Worm (Caenorhabditis elegans) whole organism, late embryonic: ENCODE results near the gene tat-4.

Experiments
- ama-1 ChIP-seq: fragments of 150-350 bp; optimal IDR thresholded peaks from 2 replicates; lab custom pipeline; 2014
- ceh-24 ChIP-seq: sonication (generic microtip); optimal IDR thresholded peaks from 2 replicates; lab custom pipeline; 2016; ENCODE audit warnings: mild to moderate bottlenecking, missing genetic modification characterization, missing compliant biosample characterization
- ceh-31 ChIP-seq: sonication (generic microtip); optimal IDR thresholded peaks from 2 replicates; lab custom pipeline; 2016; ENCODE audit warnings: missing genetic modification characterization, missing compliant biosample characterization
- elt-2 ChIP-seq: sonication (generic microtip); optimal IDR thresholded peaks from 2 replicates; lab custom pipeline; 2016; ENCODE audit warnings: missing genetic modification reagents, missing genetic modification characterization, missing compliant biosample characterization
- eyg-1 ChIP-seq: sonication (generic microtip); optimal IDR thresholded peaks from 2 replicates; lab custom pipeline; 2016; ENCODE audit warnings: missing genotype, missing genetic modification characterization, missing compliant biosample characterization
- fkh-6 ChIP-seq: sonication (generic microtip); optimal IDR thresholded peaks from 2 replicates; lab custom pipeline; 2016; ENCODE audit warnings: missing genetic modification characterization, missing compliant biosample characterization
- nfya-1 ChIP-seq: sonication (generic microtip); optimal IDR thresholded peaks from 2 replicates; lab custom pipeline; 2017; ENCODE audit warnings: missing genetic modification characterization, mild to moderate bottlenecking, missing compliant biosample characterization, antibody characterized with exemption, moderate library complexity
- npax-4 ChIP-seq: sonication (generic microtip); optimal IDR thresholded peaks from 2 replicates; lab custom pipeline; 2016; ENCODE audit warnings: missing genetic modification characterization, missing compliant biosample characterization
- pha-4 ChIP-seq: fragments of 150-350 bp; optimal IDR thresholded peaks from 2 replicates; lab custom pipeline; 2018; ENCODE audit warnings: missing biosample characterization, missing genetic modification reagents, missing genetic modification characterization
- pros-1 ChIP-seq: fragments of 150-350 bp; optimal IDR thresholded peaks from 2 replicates; lab custom pipeline; 2014; ENCODE audit warnings: missing biosample characterization, missing genetic modification reagents, missing genetic modification characterization
- sox-4 ChIP-seq: sonication (generic microtip); optimal IDR thresholded peaks from 2 replicates; lab custom pipeline; 2017; ENCODE audit warnings: mild to moderate bottlenecking, missing genetic modification characterization, inconsistent platforms, missing compliant biosample characterization
- syd-9 ChIP-seq: sonication (generic microtip); optimal IDR thresholded peaks from 2 replicates; lab custom pipeline; 2016; ENCODE audit warnings: mild to moderate bottlenecking, missing genetic modification characterization, moderate library complexity, missing compliant biosample characterization
- tbx-2 ChIP-seq: sonication (generic microtip); optimal IDR thresholded peaks from 2 replicates; lab custom pipeline; 2016; ENCODE audit warnings: missing genetic modification characterization, missing compliant biosample characterization

DNA sequence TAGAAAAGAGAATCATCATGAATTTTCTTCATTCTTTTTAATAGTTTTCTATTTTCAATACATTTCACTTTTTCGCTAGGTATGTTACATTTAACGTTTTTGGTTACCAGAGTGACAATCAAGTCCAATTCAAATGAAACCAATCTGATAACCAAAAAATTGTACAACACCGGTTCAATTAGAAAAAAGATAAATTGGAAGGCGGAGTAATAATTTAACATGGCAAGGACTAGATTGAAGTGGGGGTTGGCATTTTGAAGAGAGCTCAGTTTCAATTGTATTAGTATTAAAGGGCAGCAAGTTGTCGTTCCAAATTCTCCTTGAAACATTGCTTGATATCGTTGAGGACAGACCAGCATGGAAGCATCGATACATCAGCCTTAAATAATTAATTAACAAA, 8.6 kb upstream of the tat-4 start:
- TF ChIP-seq eyg-1 (tag; lab: Kevin White, UChicago) (no peak), tbx-2 (tag; lab: Kevin White, UChicago) (no peak), ama-1 (lab: Kevin White, UChicago) (no peak), pha-4 (tag; lab: Kevin White, UChicago) (no peak), ceh-24 (tag; lab: Kevin White, UChicago) (no peak), syd-9 (tag; lab: Kevin White, UChicago) (no peak), pros-1 (tag; lab: Kevin White, UChicago) (no peak), elt-2 (tag; lab: Kevin White, UChicago) (no peak), nfya-1 (no peak), npax-4 (tag; lab: Kevin White, UChicago) (no peak), ceh-31 (tag; lab: Kevin White, UChicago) (no peak), fkh-6 (tag; lab: Kevin White, UChicago) (no peak), sox-4 (no peak)
